Worm (Caenorhabditis elegans) whole organism, mixed stage, embryonic: Measurements from ENCODE around the gene ins-2.

ENCODE experiments used
- elt-3 ChIP-seq: fragments of 150-350 bp; optimal IDR thresholded peaks from 2 replicates; lab custom pipeline; 2014; ENCODE audit warnings: missing biosample characterization, missing genetic modification characterization
- lsy-2 ChIP-seq: fragments of 150-350 bp; optimal IDR thresholded peaks from 2 replicates; lab custom pipeline; 2014; ENCODE audit warnings: missing biosample characterization, missing genetic modification characterization
- mep-1 ChIP-seq: fragments of 150-350 bp; optimal IDR thresholded peaks from 2 replicates; lab custom pipeline; 2017; ENCODE audit warnings: missing biosample characterization, missing genetic modification reagents, missing genetic modification characterization, inconsistent platforms
- unc-62 ChIP-seq: fragments of 150-350 bp; optimal IDR thresholded peaks from 2 replicates; lab custom pipeline; 2014; ENCODE audit warnings: missing biosample characterization, missing genetic modification reagents, missing genetic modification characterization

ce11 chrII:5968037-5968436, 20.3 kb upstream of the ins-2 start, which contains the start of gene B0034.1:
- TF ChIP-seq mep-1 (no peak), unc-62 (no peak), elt-3 (no peak), lsy-2 (tag; lab: Kevin White, UChicago) (no peak)
